Fruit fly (Drosophila melanogaster): ENCODE data around the gene eIF5B.

Gene eIF5B

DNA sequence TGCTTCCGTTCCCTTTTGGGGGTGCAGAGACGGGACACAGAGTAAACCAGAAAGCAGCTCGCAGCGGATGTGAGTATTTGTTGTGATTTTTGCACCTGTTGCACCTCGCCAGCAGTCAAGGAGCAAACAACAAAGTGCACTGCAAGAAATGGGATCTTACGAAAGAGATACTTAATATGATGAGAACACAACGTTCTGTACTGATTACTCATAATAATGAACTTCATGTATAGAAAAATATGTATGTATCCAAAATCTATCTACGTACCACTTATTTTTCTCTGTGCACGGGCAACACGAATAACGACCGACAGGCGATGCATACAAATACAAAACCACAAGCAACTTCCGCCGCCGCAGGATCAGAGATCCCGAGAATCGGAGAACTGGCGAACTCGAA, 62.9 kb downstream of the eIF5B start (continued):
- TF ChIP-seq CG7372 (GFP tag; IDR thresholded peaks at IDR 0.05) (no peak), crc (GFP tag; optimal IDR thresholded peaks at IDR 0.05) (no peak), sc (optimal IDR thresholded peaks at IDR 0.05) (no peak), sc (GFP tag; optimal IDR thresholded peaks at IDR 0.05) (no peak), grau (tag; optimal IDR thresholded peaks at IDR 0.05) (peak; percentile 7), Myb (GFP tag; optimal IDR thresholded peaks at IDR 0.05) (no peak), bsh (GFP tag; optimal IDR thresholded peaks at IDR 0.05) (peak; percentile 37 to 71), Lim3 (GFP tag; IDR thresholded peaks at IDR 0.05) (no peak), z (GFP tag; IDR thresholded peaks at IDR 0.05) (no peak), stc (GFP tag; IDR thresholded peaks at IDR 0.05) (no peak), CG8765 (GFP tag; IDR thresholded peaks at IDR 0.05) (no peak), btn (GFP tag; optimal IDR thresholded peaks at IDR 0.05) (no peak), Dbx (GFP tag; IDR thresholded peaks at IDR 0.05) (no peak), fd3F (GFP tag; optimal IDR thresholded peaks at IDR 0.05) (no peak), hbn (GFP tag; IDR thresholded peaks at IDR 0.05; ENCODE audit: partially characterized antibody) (no peak), CG16813 (GFP tag; IDR thresholded peaks at IDR 0.05; ENCODE audit: partially characterized antibody) (no peak), jigr1 (GFP tag; IDR thresholded peaks at IDR 0.05) (no peak), lmd (GFP tag; IDR thresholded peaks at IDR 0.05) (no peak), scrt (GFP tag; optimal IDR thresholded peaks at IDR 0.05) (no peak), Ssrp (tag; optimal IDR thresholded peaks at IDR 0.05) (peak; percentile 18), MBD-R2 (GFP tag; IDR thresholded peaks at IDR 0.05) (no peak), lilli (GFP tag; optimal IDR thresholded peaks at IDR 0.05) (peak; percentile 5), CG32532 (GFP tag; IDR thresholded peaks at IDR 0.05) (no peak), dm (GFP tag; optimal IDR thresholded peaks at IDR 0.05) (no peak), ranshi (GFP tag; IDR thresholded peaks at IDR 0.05) (no peak), CG7839 (tag; optimal IDR thresholded peaks at IDR 0.05) (peak; percentile 8), sim (GFP tag; IDR thresholded peaks at IDR 0.05) (no peak), CG31388 (GFP tag; optimal IDR thresholded peaks at IDR 0.05) (no peak), Dll (GFP tag; IDR thresholded peaks at IDR 0.05; ENCODE audit: partially characterized antibody) (no peak), inv (GFP tag; IDR thresholded peaks at IDR 0.05; ENCODE audit: partially characterized antibody) (no peak), CG10979 (tag; optimal IDR thresholded peaks at IDR 0.05) (peak; percentile 43), CG10543 (GFP tag; optimal IDR thresholded peaks at IDR 0.05) (no peak), CG43689 (GFP tag; IDR thresholded peaks at IDR 0.05) (no peak), CG2875 (GFP tag; optimal IDR thresholded peaks at IDR 0.05) (peak; percentile 3), CG4282 (GFP tag; optimal IDR thresholded peaks at IDR 0.05) (no peak), CG14014 (GFP tag; IDR thresholded peaks at IDR 0.05) (no peak), tin (GFP tag; optimal IDR thresholded peaks at IDR 0.05) (no peak), CG3995 (GFP tag; optimal IDR thresholded peaks at IDR 0.05) (no peak), CG11723 (GFP tag; optimal IDR thresholded peaks at IDR 0.05) (no peak), CG1233 (GFP tag; optimal IDR thresholded peaks at IDR 0.05) (no peak), Hr39 (optimal IDR thresholded peaks at IDR 0.05) (no peak), schlank (tag; optimal IDR thresholded peaks at IDR 0.05) (no peak), Vsx1 (GFP tag; optimal IDR thresholded peaks at IDR 0.05) (no peak), chn (GFP tag; optimal IDR thresholded peaks at IDR 0.05) (peak; percentile 24), CG12155 (GFP tag; optimal IDR thresholded peaks at IDR 0.05) (no peak), CG2129 (GFP tag; IDR thresholded peaks at IDR 0.05; ENCODE audit: partially characterized antibody) (no peak), gfzf (GFP tag; optimal IDR thresholded peaks at IDR 0.05) (no peak), ind (GFP tag; optimal IDR thresholded peaks at IDR 0.05) (no peak), az2 (GFP tag; optimal IDR thresholded peaks at IDR 0.05) (no peak), ERR (GFP tag; optimal IDR thresholded peaks at IDR 0.05) (no peak), otp (GFP tag; IDR thresholded peaks at IDR 0.05) (no peak), Ets65A (GFP tag) (no peak), zen2 (GFP tag; IDR thresholded peaks at IDR 0.05; ENCODE audit: partially characterized antibody) (no peak)
